Fruit fly (Drosophila melanogaster): ENCODE results near the gene CG34164.
A peak's percentile ranks its signal among the peaks of the same experiment; 100 is the strongest.

CG34164 gene

DNA sequence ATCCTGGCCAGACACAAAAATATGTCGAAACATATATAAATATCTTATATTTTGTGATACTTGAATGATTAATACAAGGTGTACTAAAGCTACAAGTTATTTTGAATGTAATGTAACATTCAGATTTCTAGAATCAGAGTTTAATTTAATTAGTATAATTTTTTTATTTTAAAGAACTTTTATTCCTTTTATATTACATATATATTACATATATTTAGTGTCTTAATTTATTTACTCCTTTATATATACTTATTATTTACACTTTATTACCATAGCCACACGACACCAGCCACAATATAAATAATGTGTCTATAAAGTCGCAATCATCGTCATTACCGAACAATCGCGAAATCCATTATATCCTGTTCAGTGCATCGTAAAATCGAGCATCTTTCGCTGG is 35.4 kb downstream of the CG34164 start, which contains the start of gene Pex19:
TSS of gene Pex19 (plus strand) at position 301 of the 400 bp plus-strand sequence.
- no peak for TF ChIP-seq cnc (optimal IDR thresholded peaks at IDR 0.05)
- TF ChIP-seq CG7101 (tag; optimal IDR thresholded peaks at IDR 0.05) = no peak
- TF ChIP-seq ovo (GFP tag; optimal IDR thresholded peaks at IDR 0.05) = no peak
- TF ChIP-seq Hr96 (GFP tag; optimal IDR thresholded peaks at IDR 0.05) = no peak
- no peak for TF ChIP-seq kay (GFP tag; ENCODE audit: borderline replicate concordance)
- no peak for TF ChIP-seq toe (GFP tag; optimal IDR thresholded peaks at IDR 0.05)
- no peak for TF ChIP-seq CG1620 (GFP tag; optimal IDR thresholded peaks at IDR 0.05)

dm6 chr2L:12092041-12092440 is 35.9 kb downstream of the CG34164 start:
- no peak for TF ChIP-seq CG12768 (GFP tag; optimal IDR thresholded peaks at IDR 0.05)
- TF ChIP-seq kay (GFP tag; ENCODE audit: borderline replicate concordance) = no peak
- TF ChIP-seq Clk (GFP tag; optimal IDR thresholded peaks at IDR 0.05) = no peak
- TF ChIP-seq Hr96 (GFP tag; optimal IDR thresholded peaks at IDR 0.05) = no peak
- TF ChIP-seq CG11617 (GFP tag; optimal IDR thresholded peaks at IDR 0.05) = no peak
- no peak for TF ChIP-seq CG14711 (tag; optimal IDR thresholded peaks at IDR 0.05)
- no peak for TF ChIP-seq toe (GFP tag; optimal IDR thresholded peaks at IDR 0.05)
- no peak for TF ChIP-seq tj (GFP tag; optimal IDR thresholded peaks at IDR 0.05)
- no peak for TF ChIP-seq CG5204 (GFP tag; optimal IDR thresholded peaks at IDR 0.05)
- TF ChIP-seq ovo (GFP tag; optimal IDR thresholded peaks at IDR 0.05) = no peak
- no peak for TF ChIP-seq pad (GFP tag; optimal IDR thresholded peaks at IDR 0.05)
- no peak for TF ChIP-seq Mnt (GFP tag; optimal IDR thresholded peaks at IDR 0.05)
- TF ChIP-seq cnc (optimal IDR thresholded peaks at IDR 0.05) = no peak
- no peak for TF ChIP-seq bab1 (GFP tag; optimal IDR thresholded peaks at IDR 0.05)
- TF ChIP-seq CG7045 (GFP tag; optimal IDR thresholded peaks at IDR 0.05) = no peak
- TF ChIP-seq CG1620 (GFP tag; optimal IDR thresholded peaks at IDR 0.05) = no peak
- no peak for TF ChIP-seq cic (GFP tag; optimal IDR thresholded peaks at IDR 0.05)

dm6 chr2L:12092719-12093118 is 36.6 kb downstream of the CG34164 start:
- TF ChIP-seq pad (GFP tag; optimal IDR thresholded peaks at IDR 0.05) (no peak), CG12768 (GFP tag; optimal IDR thresholded peaks at IDR 0.05) (no peak), CG1620 (GFP tag; optimal IDR thresholded peaks at IDR 0.05) (no peak), CG5204 (GFP tag; optimal IDR thresholded peaks at IDR 0.05) (no peak), cnc (optimal IDR thresholded peaks at IDR 0.05) (no peak), cic (GFP tag; optimal IDR thresholded peaks at IDR 0.05) (no peak), CG7045 (GFP tag; optimal IDR thresholded peaks at IDR 0.05) (no peak), bab1 (GFP tag; optimal IDR thresholded peaks at IDR 0.05) (no peak)

DNA sequence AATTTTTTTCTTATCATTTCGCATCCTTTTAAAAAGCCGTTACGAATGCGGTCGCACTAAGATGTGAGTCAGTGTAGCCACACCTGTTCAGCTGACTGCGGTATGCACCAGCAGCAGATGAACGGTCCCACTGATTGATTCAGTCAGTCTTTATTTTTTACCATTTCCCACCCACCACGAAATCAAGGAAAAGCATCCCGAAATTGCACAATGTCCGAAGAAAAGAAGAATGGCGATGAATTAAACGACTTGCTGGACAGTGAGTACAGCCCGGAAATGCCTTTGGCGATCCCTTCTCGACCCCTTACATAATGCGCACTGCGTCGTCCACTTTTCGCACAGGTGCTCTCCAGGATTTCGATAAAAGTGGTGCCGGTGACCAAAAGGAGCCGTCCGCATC is 37.5 kb downstream of the CG34164 start:
- TF ChIP-seq Clk (GFP tag; optimal IDR thresholded peaks at IDR 0.05) = no peak
- TF ChIP-seq Mnt (GFP tag; optimal IDR thresholded peaks at IDR 0.05) = peak; percentile 33
- TF ChIP-seq bab1 (GFP tag; optimal IDR thresholded peaks at IDR 0.05) = peak; percentile 44

- TF ChIP-seq ovo (GFP tag; optimal IDR thresholded peaks at IDR 0.05) = no peak
- TF ChIP-seq cic (GFP tag; optimal IDR thresholded peaks at IDR 0.05) = peak; percentile 11
- no peak for TF ChIP-seq toe (GFP tag; optimal IDR thresholded peaks at IDR 0.05)
- TF ChIP-seq CG7101 (tag; optimal IDR thresholded peaks at IDR 0.05) = peak; percentile 31
- peak; percentile 1 for TF ChIP-seq bab1 (GFP tag; optimal IDR thresholded peaks at IDR 0.05)
- peak; percentile 28 for TF ChIP-seq Crg-1 (GFP tag; optimal IDR thresholded peaks at IDR 0.05)
- peak; percentile 19 for TF ChIP-seq pad (GFP tag; optimal IDR thresholded peaks at IDR 0.05)
- TF ChIP-seq Mnt (GFP tag; optimal IDR thresholded peaks at IDR 0.05) = peak; percentile 99
- TF ChIP-seq CG12768 (GFP tag; optimal IDR thresholded peaks at IDR 0.05) = peak; percentile 2
Observed at dm6 chr2L:12096396-12096813, 40.3 kb downstream of the CG34164 start, which contains the start of the genes CG6712 and Mt2. CG6712 (minus strand) TSS chr2L:12096511. Mt2 (plus strand) TSS chr2L:12096525.

DNA sequence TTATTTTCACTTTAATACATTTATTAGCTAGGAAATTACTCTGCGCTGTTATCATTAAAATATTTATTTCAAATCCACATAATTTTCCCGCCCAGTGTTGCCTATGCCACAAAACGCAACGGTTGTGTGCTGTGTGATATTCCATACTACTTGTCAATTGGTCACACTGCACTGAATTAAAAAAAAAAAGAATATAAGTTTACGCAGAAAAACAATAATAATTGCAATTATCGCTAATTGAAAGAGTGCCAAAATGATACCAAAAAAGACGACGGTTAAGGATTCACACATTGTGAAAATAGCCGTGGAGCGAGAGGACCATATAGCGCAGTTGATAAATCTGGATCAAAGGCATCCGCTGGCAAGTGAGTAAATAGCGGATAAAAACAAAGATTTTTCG is 41.5 kb downstream of the CG34164 start, which contains the start of gene Ced-12:
TSS of gene Ced-12 (plus strand) at position 141 of the 400 bp plus-strand sequence.
- TF ChIP-seq CG7045 (GFP tag; optimal IDR thresholded peaks at IDR 0.05) (no peak), Mnt (GFP tag; optimal IDR thresholded peaks at IDR 0.05) (no peak), Hr96 (GFP tag; optimal IDR thresholded peaks at IDR 0.05) (no peak), CG7101 (tag; optimal IDR thresholded peaks at IDR 0.05) (no peak), CG5204 (GFP tag; optimal IDR thresholded peaks at IDR 0.05) (no peak), ovo (GFP tag; optimal IDR thresholded peaks at IDR 0.05) (no peak), Clk (GFP tag; optimal IDR thresholded peaks at IDR 0.05) (no peak), CG12768 (GFP tag; optimal IDR thresholded peaks at IDR 0.05) (no peak), CG14711 (tag; optimal IDR thresholded peaks at IDR 0.05) (peak; percentile 10), Crg-1 (GFP tag; optimal IDR thresholded peaks at IDR 0.05) (no peak), bab1 (GFP tag; optimal IDR thresholded peaks at IDR 0.05) (peak; percentile 26), pad (GFP tag; optimal IDR thresholded peaks at IDR 0.05) (no peak), CG33017 (tag; optimal IDR thresholded peaks at IDR 0.05) (no peak), kay (GFP tag; ENCODE audit: borderline replicate concordance) (no peak), CG11617 (GFP tag; optimal IDR thresholded peaks at IDR 0.05) (peak; percentile 26)
